Worm (Caenorhabditis elegans): ENCODE measurements around the gene dur-1.

ce11 chrIV:9933580-9933979, 5.5 kb upstream of the dur-1 start, which contains the start of gene spe-29:
- TF ChIP-seq klf-2 (GFP tag; conservative IDR thresholded peaks at IDR 0.05): no peak
- TF ChIP-seq T22C8.4 (GFP tag; IDR thresholded peaks at IDR 0.05): no peak
- TF ChIP-seq ztf-23 (GFP tag; IDR thresholded peaks at IDR 0.05): no peak

Data from whole organism, midembryonic.